Worm (Caenorhabditis elegans) whole organism, L4/young adult: ENCODE measurements around the gene rabr-4.

Experiments
- W03F9.2 ChIP-seq: fragments of 150-350 bp; optimal IDR thresholded peaks from 2 replicates; lab custom pipeline; 2014; ENCODE audit warnings: missing biosample characterization, missing genetic modification characterization
- dao-5 ChIP-seq: sonication (generic microtip); optimal IDR thresholded peaks from 2 replicates; lab custom pipeline; 2016; ENCODE audit warnings: missing genotype, missing genetic modification characterization, moderate library complexity, missing compliant biosample characterization
- him-1 ChIP-seq: sonication (generic microtip); optimal IDR thresholded peaks from 2 replicates; lab custom pipeline; 2016; ENCODE audit warnings: missing genotype, missing genetic modification reagents, missing genetic modification characterization, missing compliant biosample characterization

DNA sequence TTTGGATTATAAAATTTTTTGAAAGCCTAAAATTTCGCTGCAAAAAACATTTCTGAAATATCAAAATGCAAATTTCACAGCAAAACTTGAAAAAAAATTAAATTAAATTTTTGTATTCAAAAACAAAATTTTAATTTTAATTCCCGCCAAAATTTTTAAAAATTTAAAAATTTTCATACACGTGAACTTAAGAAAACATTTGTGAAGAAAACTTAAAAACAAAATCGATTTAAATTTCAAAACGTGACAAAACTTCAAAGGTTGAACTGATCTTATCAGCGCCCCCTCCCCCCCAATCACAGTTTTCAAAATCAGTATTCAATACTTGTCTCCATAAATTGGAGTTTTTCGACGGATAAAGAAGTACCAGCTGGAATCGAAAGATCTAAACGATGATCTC lies 42.5 kb downstream of the rabr-4 start, which contains the start of gene F21H7.5:
- TF ChIP-seq him-1 (tag; lab: Kevin White, UChicago), result no peak
- no peak for TF ChIP-seq W03F9.2 (tag; lab: Kevin White, UChicago)
- no peak for TF ChIP-seq dao-5
